Fruit fly (Drosophila melanogaster) whole organism, embryonic: ENCODE results near the gene CG10996.

Experiments
- Bgb ChIP-seq: fragments of 200-800 bp; sonication (Bioruptor generic); IDR thresholded peaks from 2 replicates; pipeline ENCODE4 v1.3.6; 2022; ENCODE audit warnings: missing biosample characterization, missing genetic modification characterization; ENCODE audit not compliant: partially characterized antibody
- CG10462 ChIP-seq: fragments of 200-800 bp; sonication (Bioruptor generic); optimal IDR thresholded peaks from 2 replicates; lab custom pipeline; 2016; ENCODE audit warnings: missing biosample characterization, missing genetic modification characterization
- CG10979 ChIP-seq: fragments of 200-800 bp; sonication (Bioruptor generic); optimal IDR thresholded peaks from 2 replicates; lab custom pipeline; 2018; ENCODE audit warnings: missing biosample characterization, mild to moderate bottlenecking, missing genetic modification characterization, moderate library complexity
- CG13775 ChIP-seq: fragments of 200-800 bp; sonication (Bioruptor generic); optimal IDR thresholded peaks from 3 replicates; lab custom pipeline; 2017; ENCODE audit warnings: missing biosample characterization, mild to moderate bottlenecking, missing genetic modification characterization
- CG14014 ChIP-seq: fragments of 200-800 bp; sonication (Bioruptor generic); IDR thresholded peaks from 2 replicates; pipeline ENCODE4 v1.3.6; 2022; ENCODE audit warnings: missing biosample characterization, missing genetic modification characterization
- CG15601 ChIP-seq: fragments of 200-800 bp; sonication (Bioruptor generic); optimal IDR thresholded peaks from 3 replicates; lab custom pipeline; 2019; ENCODE audit warnings: missing biosample characterization, mild to moderate bottlenecking, missing genetic modification characterization, moderate library complexity
- CG1832 ChIP-seq: fragments of 200-800 bp; sonication (Bioruptor generic); optimal IDR thresholded peaks from 2 replicates; lab custom pipeline; 2017; ENCODE audit warnings: missing biosample characterization, mild to moderate bottlenecking, missing genetic modification characterization, inconsistent platforms
- CG2202 ChIP-seq: fragments of 200-800 bp; sonication (Bioruptor generic); optimal IDR thresholded peaks from 2 replicates; lab custom pipeline; 2018; ENCODE audit warnings: missing biosample characterization, mild to moderate bottlenecking, missing genetic modification characterization
- CG2712 ChIP-seq: fragments of 200-800 bp; optimal IDR thresholded peaks from 3 replicates; lab custom pipeline; 2019; ENCODE audit warnings: missing biosample characterization, mild to moderate bottlenecking, missing genetic modification characterization, moderate library complexity
- CG30403 ChIP-seq: fragments of 200-800 bp; sonication (Bioruptor generic); optimal IDR thresholded peaks from 3 replicates; lab custom pipeline; 2016; ENCODE audit warnings: missing biosample characterization, missing genetic modification characterization
- CG3065 ChIP-seq: fragments of 200-800 bp; sonication (Bioruptor generic); optimal IDR thresholded peaks from 2 replicates; lab custom pipeline; 2016; ENCODE audit warnings: missing biosample characterization, missing genetic modification characterization
- CG32772 ChIP-seq: fragments of 200-800 bp; sonication (Bioruptor generic); IDR thresholded peaks from 2 replicates; pipeline ENCODE4 v1.3.6; 2022; ENCODE audit warnings: missing biosample characterization, missing genetic modification characterization
- CG6254 ChIP-seq: fragments of 200-800 bp; sonication (Bioruptor generic); optimal IDR thresholded peaks from 3 replicates; lab custom pipeline; 2017; ENCODE audit warnings: mild to moderate bottlenecking, missing biosample characterization, missing genetic modification reagents, missing genetic modification characterization
- CG6654 ChIP-seq: fragments of 200-800 bp; sonication (Bioruptor generic); optimal IDR thresholded peaks from 2 replicates; lab custom pipeline; 2017; ENCODE audit warnings: missing biosample characterization, mild to moderate bottlenecking, missing genetic modification characterization
- CG7786 ChIP-seq: fragments of 200-800 bp; sonication (Bioruptor generic); optimal IDR thresholded peaks from 2 replicates; lab custom pipeline; 2016; ENCODE audit warnings: missing biosample characterization, missing genetic modification characterization
- CG8924 ChIP-seq: fragments of 200-800 bp; optimal IDR thresholded peaks from 3 replicates; lab custom pipeline; 2019; ENCODE audit warnings: missing biosample characterization, mild to moderate bottlenecking, missing genetic modification characterization, moderate library complexity
- CG9932 ChIP-seq: fragments of 200-800 bp; sonication (Bioruptor generic); IDR thresholded peaks from 2 replicates; pipeline ENCODE4 v1.3.6; 2022; ENCODE audit warnings: missing biosample characterization, missing genetic modification characterization
- D19B ChIP-seq: fragments of 200-800 bp; sonication (Bioruptor generic); optimal IDR thresholded peaks from 2 replicates; lab custom pipeline; 2017; ENCODE audit warnings: missing biosample characterization, mild to moderate bottlenecking, missing genetic modification characterization
- Drgx ChIP-seq: fragments of 200-800 bp; sonication (Bioruptor generic); IDR thresholded peaks from 2 replicates; pipeline ENCODE4 v1.3.6; 2022; ENCODE audit warnings: missing biosample characterization, missing genetic modification characterization
- E2f2 ChIP-seq: fragments of 200-800 bp; sonication (Bioruptor generic); IDR thresholded peaks from 2 replicates; pipeline ENCODE4 v1.3.6; 2022; ENCODE audit warnings: missing biosample characterization, missing genetic modification characterization
- Elba2 ChIP-seq: fragments of 200-800 bp; sonication (Bioruptor generic); optimal IDR thresholded peaks from 3 replicates; lab custom pipeline; 2016; ENCODE audit warnings: missing biosample characterization, missing genetic modification characterization
- HLH54F ChIP-seq: fragments of 200-800 bp; sonication (Bioruptor generic); optimal IDR thresholded peaks from 3 replicates; lab custom pipeline; 2016; ENCODE audit warnings: missing biosample characterization, missing genetic modification characterization
- Myb ChIP-seq: fragments of 200-800 bp; sonication (Bioruptor generic); optimal IDR thresholded peaks from 2 replicates; lab custom pipeline; 2016; ENCODE audit warnings: missing biosample characterization, missing genetic modification characterization
- NC2β ChIP-seq: fragments of 200-800 bp; sonication (Bioruptor generic); optimal IDR thresholded peaks from 2 replicates; lab custom pipeline; 2016; ENCODE audit warnings: missing biosample characterization, missing genetic modification characterization
- Oli ChIP-seq: fragments of 200-800 bp; sonication (Bioruptor generic); optimal IDR thresholded peaks from 2 replicates; lab custom pipeline; 2018; ENCODE audit warnings: missing biosample characterization, mild to moderate bottlenecking, missing genetic modification characterization, moderate library complexity
- Optix ChIP-seq: fragments of 200-800 bp; sonication (Bioruptor generic); IDR thresholded peaks from 3 replicates; pipeline ENCODE4 v1.3.6; 2022; ENCODE audit warnings: missing biosample characterization, missing genetic modification characterization
- Pdp1 ChIP-seq, 2 experiments: fragments of 200-800 bp; sonication (Bioruptor generic); optimal IDR thresholded peaks; 3 replicates each; lab custom pipeline; 2016; ENCODE audit warnings: missing biosample characterization in 2 of 2, missing genetic modification characterization in 2 of 2, mild to moderate bottlenecking in 1 of 2, moderate library complexity in 1 of 2
- Xrp1 ChIP-seq: fragments of 200-800 bp; sonication (Bioruptor generic); IDR thresholded peaks from 2 replicates; pipeline ENCODE4 v1.3.6; 2022; ENCODE audit warnings: missing biosample characterization, missing genetic modification characterization
- caup ChIP-seq: fragments of 200-800 bp; sonication (Bioruptor generic); optimal IDR thresholded peaks from 3 replicates; lab custom pipeline; 2017; ENCODE audit warnings: missing biosample characterization, mild to moderate bottlenecking, missing genetic modification characterization, moderate library complexity; ENCODE audit not compliant: severe bottlenecking
- cg ChIP-seq: fragments of 200-800 bp; sonication (Bioruptor generic); optimal IDR thresholded peaks from 3 replicates; lab custom pipeline; 2019; ENCODE audit warnings: missing biosample characterization, mild to moderate bottlenecking, missing genetic modification characterization, moderate library complexity
- dysf ChIP-seq: fragments of 200-800 bp; sonication (Bioruptor generic); IDR thresholded peaks from 3 replicates; pipeline ENCODE4 v1.3.6; 2022; ENCODE audit warnings: missing biosample characterization, missing genetic modification characterization
- ewg ChIP-seq: fragments of 200-800 bp; sonication (Bioruptor generic); optimal IDR thresholded peaks from 3 replicates; lab custom pipeline; 2017; ENCODE audit warnings: mild to moderate bottlenecking, missing biosample characterization, missing genetic modification reagents, missing genetic modification characterization
- gcm2 ChIP-seq: fragments of 200-800 bp; sonication (Bioruptor generic); optimal IDR thresholded peaks from 2 replicates; lab custom pipeline; 2016; ENCODE audit warnings: missing biosample characterization, missing genetic modification characterization
- hbn ChIP-seq: fragments of 200-800 bp; sonication (Bioruptor generic); IDR thresholded peaks from 2 replicates; pipeline ENCODE4 v1.3.6; 2022; ENCODE audit warnings: missing biosample characterization, missing genetic modification characterization; ENCODE audit not compliant: partially characterized antibody
- ken ChIP-seq: fragments of 200-800 bp; sonication (Bioruptor generic); IDR thresholded peaks from 3 replicates; pipeline ENCODE4 v1.3.6; 2022; ENCODE audit warnings: missing biosample characterization, missing genetic modification characterization
- knrl ChIP-seq: fragments of 200-800 bp; sonication (Bioruptor generic); IDR thresholded peaks from 3 replicates; pipeline ENCODE4 v1.3.6; 2022; ENCODE audit warnings: missing biosample characterization, missing genetic modification characterization; ENCODE audit not compliant: partially characterized antibody
- lola ChIP-seq, 3 experiments: fragments of >200 bp in 2 of 3; fragments of 200-800 bp in 1 of 3; sonication (Bioruptor generic) in 1 of 3; optimal IDR thresholded peaks; 2 replicates each; lab custom pipeline; 2017 to 2019; ENCODE audit warnings: missing biosample characterization in 3 of 3, missing genetic modification characterization in 3 of 3, mild to moderate bottlenecking in 1 of 3, moderate library complexity in 1 of 3
- mld ChIP-seq: fragments of 200-800 bp; sonication (Bioruptor generic); IDR thresholded peaks from 3 replicates; pipeline ENCODE4 v1.3.6; 2022; ENCODE audit warnings: missing biosample characterization, missing genetic modification characterization; ENCODE audit not compliant: partially characterized antibody
- nerfin-2 ChIP-seq: fragments of 200-800 bp; sonication (Bioruptor generic); IDR thresholded peaks from 2 replicates; pipeline ENCODE4 v1.3.6; 2022; ENCODE audit warnings: missing biosample characterization, missing genetic modification characterization; ENCODE audit not compliant: partially characterized antibody
- nom ChIP-seq: fragments of 200-800 bp; sonication (Bioruptor generic); optimal IDR thresholded peaks from 2 replicates; lab custom pipeline; 2017; ENCODE audit warnings: missing biosample characterization, missing genetic modification characterization, mild to moderate bottlenecking, moderate library complexity, missing genetic modification reagents
- onecut ChIP-seq: fragments of 200-800 bp; sonication (Bioruptor generic); IDR thresholded peaks from 2 replicates; pipeline ENCODE4 v1.3.6; 2022; ENCODE audit warnings: missing biosample characterization, missing genetic modification characterization
- pita ChIP-seq: fragments of 200-800 bp; sonication (Bioruptor generic); optimal IDR thresholded peaks from 2 replicates; lab custom pipeline; 2017; ENCODE audit warnings: missing biosample characterization, mild to moderate bottlenecking, missing genetic modification characterization
- shn ChIP-seq: fragments of 200-800 bp; sonication (Bioruptor generic); optimal IDR thresholded peaks from 3 replicates; lab custom pipeline; 2016; ENCODE audit warnings: missing biosample characterization, missing genetic modification characterization
- sna ChIP-seq: fragments of 200-800 bp; sonication (Bioruptor generic); IDR thresholded peaks from 2 replicates; pipeline ENCODE4 v1.3.6; 2022; ENCODE audit warnings: missing biosample characterization, missing genetic modification characterization; ENCODE audit not compliant: partially characterized antibody
- tll ChIP-seq, 2 experiments: fragments of 200-800 bp in 1 of 2; fragments of >200 bp in 1 of 2; sonication (Bioruptor generic) in 1 of 2; optimal IDR thresholded peaks; 2 replicates each; lab custom pipeline; 2017 to 2019; ENCODE audit warnings: missing biosample characterization in 2 of 2, missing genetic modification characterization in 2 of 2, mild to moderate bottlenecking in 1 of 2, moderate library complexity in 1 of 2
- unc-4 ChIP-seq: fragments of 200-800 bp; sonication (Bioruptor generic); IDR thresholded peaks from 2 replicates; pipeline ENCODE4 v1.3.6; 2022; ENCODE audit warnings: missing biosample characterization, missing genetic modification characterization; ENCODE audit not compliant: partially characterized antibody
- wek ChIP-seq: fragments of 200-800 bp; sonication (Bioruptor generic); optimal IDR thresholded peaks from 3 replicates; lab custom pipeline; 2018; ENCODE audit warnings: missing biosample characterization, mild to moderate bottlenecking, missing genetic modification characterization, moderate library complexity

Gene CG10996

DNA sequence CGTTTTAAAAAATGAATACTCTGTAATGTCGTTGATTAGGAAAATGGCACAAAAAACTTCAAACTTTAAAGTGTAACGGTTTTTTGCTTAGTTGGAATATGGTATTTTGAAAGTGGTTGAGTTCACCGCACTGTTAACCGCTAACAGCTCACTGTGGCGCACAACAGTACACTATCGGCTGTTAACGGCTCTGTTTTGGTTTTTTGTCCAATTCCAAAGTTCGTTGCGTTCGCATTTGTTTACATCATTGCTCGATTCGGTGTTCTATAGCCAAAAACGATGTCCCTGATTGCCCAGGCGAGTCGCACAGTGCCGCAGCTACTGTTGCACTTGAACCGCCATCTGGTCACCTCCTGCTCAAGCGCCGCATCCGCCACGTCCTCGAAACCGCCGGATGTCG, 14.0 kb upstream of the CG10996 start, which contains the start of gene CG11095 (continued):
- TF ChIP-seq HLH54F (no peak), CG2712 (tag; lab: Kevin White, UChicago) (peak; percentile 0), mld (0 out of 3 replicates have a peak, but pooled peaks have one; percentile 56), nom (GFP tag; lab: Kevin White, UChicago) (peak; percentile 73), Myb (GFP tag; lab: Kevin White, UChicago) (peak; percentile 91), CG2202 (tag; lab: Kevin White, UChicago) (no peak), nerfin-2 (no peak), CG14014 (GFP tag; lab: Robert Waterston, UW) (no peak), Pdp1 (GFP tag; optimal IDR thresholded peaks at IDR 0.05; lab: Kevin White, UChicago) (peak in 1 of 2 experiments; percentile 65), lola (GFP tag; optimal IDR thresholded peaks at IDR 0.05; lab: Kevin White, UChicago) (peak in 1 of 3 experiments; percentile 68), knrl (GFP tag; lab: Robert Waterston, UW) (peak; percentile 51; the same call in 1 of the 3 replicates), caup (no peak), sna (GFP tag; lab: Robert Waterston, UW) (0 out of 2 replicates have a peak, but pooled peaks have one; percentile 34), unc-4 (GFP tag; lab: Robert Waterston, UW) (peak; percentile 62; the same call in 1 of the 2 replicates), hbn (GFP tag; lab: Robert Waterston, UW) (peak; percentile 43; the same call in 1 of the 2 replicates)

DNA sequence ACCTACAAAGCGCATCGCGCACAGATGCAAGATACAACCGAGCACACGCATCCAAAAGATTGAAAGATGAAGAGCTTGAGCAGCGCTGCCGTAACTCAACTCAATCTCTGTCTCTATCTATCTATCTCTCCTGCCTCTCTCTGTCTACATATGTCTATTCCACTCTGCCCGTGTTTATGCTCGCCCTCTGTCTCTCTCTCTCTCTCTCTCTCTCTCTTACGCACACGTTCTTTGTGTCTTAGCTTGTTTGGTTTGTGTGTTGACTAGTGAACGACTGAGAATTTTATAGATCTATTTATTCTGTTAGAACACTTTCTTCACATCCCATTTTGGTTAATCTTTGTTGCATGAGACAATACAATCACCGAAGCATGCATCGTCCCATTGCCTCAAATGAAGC, 8.1 kb upstream of the CG10996 start:
- peak in 1 of 2 experiments; percentile 47 for TF ChIP-seq tll (GFP tag; optimal IDR thresholded peaks at IDR 0.05; lab: Kevin White, UChicago)
- TF ChIP-seq E2f2: peak; percentile 11; the same call in 1 of the 2 replicates
- TF ChIP-seq CG3065 (GFP tag; lab: Kevin White, UChicago): no peak
- TF ChIP-seq Pdp1 (GFP tag; optimal IDR thresholded peaks at IDR 0.05; lab: Kevin White, UChicago): peak in 1 of 2 experiments; percentile 65
- TF ChIP-seq Optix: no peak
- TF ChIP-seq CG1832 (GFP tag; lab: Kevin White, UChicago): peak; percentile 76
- no peak for TF ChIP-seq gcm2 (GFP tag; lab: Kevin White, UChicago)
- TF ChIP-seq CG7786 (GFP tag; lab: Kevin White, UChicago): no peak
- TF ChIP-seq cg (GFP tag; lab: Kevin White, UChicago): peak; percentile 82
- 0 out of 2 replicates have a peak, but pooled peaks have one; percentile 6 for TF ChIP-seq Drgx (GFP tag; lab: Robert Waterston, UW)
- TF ChIP-seq pita (GFP tag; lab: Kevin White, UChicago): peak; percentile 3
- no peak for TF ChIP-seq CG6654 (GFP tag; lab: Kevin White, UChicago)
- TF ChIP-seq D19B (GFP tag; lab: Kevin White, UChicago): no peak
- TF ChIP-seq CG13775 (GFP tag; lab: Kevin White, UChicago): no peak
- TF ChIP-seq shn (GFP tag; lab: Kevin White, UChicago): no peak
- no peak for TF ChIP-seq CG14014 (GFP tag; lab: Robert Waterston, UW)
- peak; percentile 15 for TF ChIP-seq CG10979 (tag; lab: Kevin White, UChicago)
- peak; percentile 12; the same call in 1 of the 3 replicates for TF ChIP-seq dysf (GFP tag; lab: Robert Waterston, UW)
- no peak for TF ChIP-seq Oli (tag; lab: Kevin White, UChicago)
- TF ChIP-seq ken (GFP tag; lab: Robert Waterston, UW): no peak
- no peak for TF ChIP-seq CG30403 (GFP tag; lab: Kevin White, UChicago)
- TF ChIP-seq NC2β: peak; percentile 0
- no peak for TF ChIP-seq CG32772
- peak; percentile 55 for TF ChIP-seq CG15601 (tag; lab: Kevin White, UChicago)
- no peak for TF ChIP-seq wek (GFP tag; lab: Kevin White, UChicago)
- TF ChIP-seq Bgb (GFP tag; lab: Robert Waterston, UW): 0 out of 2 replicates have a peak, but pooled peaks have one; percentile 12
- TF ChIP-seq Xrp1: peak; percentile 47
- TF ChIP-seq ewg (GFP tag; lab: Kevin White, UChicago): no peak
- no peak for TF ChIP-seq CG6254
- TF ChIP-seq CG10462 (GFP tag; lab: Kevin White, UChicago): no peak
- 0 out of 2 replicates have a peak, but pooled peaks have one; percentile 14 for TF ChIP-seq onecut (GFP tag; lab: Robert Waterston, UW)
- no peak for TF ChIP-seq CG9932 (GFP tag; lab: Robert Waterston, UW)
- TF ChIP-seq CG8924 (tag; lab: Kevin White, UChicago): peak; percentile 10
- no peak for TF ChIP-seq Elba2 (GFP tag; lab: Kevin White, UChicago)
